Worm (Caenorhabditis elegans) whole organism, L2 larva: ENCODE results near the gene eif-3.B.

Experiments used
- C34F6.9 ChIP-seq: fragments of 150-350 bp; optimal IDR thresholded peaks from 2 replicates; lab custom pipeline; 2014; ENCODE audit warnings: missing biosample characterization, missing genetic modification characterization
- F13H6.1 ChIP-seq: sonication (generic microtip); optimal IDR thresholded peaks from 2 replicates; lab custom pipeline; 2016; ENCODE audit warnings: missing genetic modification characterization, missing compliant biosample characterization
- R02D3.7 ChIP-seq: fragments of 150-350 bp; optimal IDR thresholded peaks from 2 replicates; lab custom pipeline; 2014; ENCODE audit warnings: missing biosample characterization, missing genetic modification characterization
- alr-1 ChIP-seq: fragments of 150-350 bp; optimal IDR thresholded peaks from 2 replicates; lab custom pipeline; 2014; ENCODE audit warnings: missing biosample characterization, missing genetic modification characterization
- ama-1 ChIP-seq: fragments of 150-350 bp; optimal IDR thresholded peaks from 2 replicates; lab custom pipeline; 2018; ENCODE audit warnings: inconsistent platforms
- blmp-1 ChIP-seq: sonication (generic microtip); optimal IDR thresholded peaks from 2 replicates; lab custom pipeline; 2017; ENCODE audit warnings: missing genetic modification characterization, mild to moderate bottlenecking, missing compliant biosample characterization, antibody characterized with exemption, moderate library complexity; ENCODE audit not compliant: insufficient read depth
- ceh-16 ChIP-seq: fragments of 150-350 bp; optimal IDR thresholded peaks from 2 replicates; lab custom pipeline; 2014; ENCODE audit warnings: missing biosample characterization, missing genetic modification characterization
- ceh-82 ChIP-seq: fragments of 150-350 bp; optimal IDR thresholded peaks from 2 replicates; lab custom pipeline; 2014; ENCODE audit warnings: missing biosample characterization, missing genetic modification characterization
- crh-2 ChIP-seq: sonication (generic microtip); optimal IDR thresholded peaks from 2 replicates; lab custom pipeline; 2017; ENCODE audit warnings: missing biosample characterization, missing genetic modification characterization
- egl-27 ChIP-seq: sonication (generic microtip); optimal IDR thresholded peaks from 3 replicates; lab custom pipeline; 2017; ENCODE audit warnings: missing biosample characterization, missing genetic modification reagents, missing genetic modification characterization
- elt-1 ChIP-seq: fragments of 150-350 bp; optimal IDR thresholded peaks from 2 replicates; lab custom pipeline; 2014; ENCODE audit warnings: missing biosample characterization, missing genetic modification characterization
- fos-1 ChIP-seq: fragments of 150-350 bp; optimal IDR thresholded peaks from 2 replicates; lab custom pipeline; 2014; ENCODE audit warnings: missing biosample characterization, missing genetic modification characterization
- gmeb-1 ChIP-seq: fragments of 150-350 bp; optimal IDR thresholded peaks from 2 replicates; lab custom pipeline; 2014; ENCODE audit warnings: missing biosample characterization, missing genetic modification characterization
- lin-11 ChIP-seq: fragments of 150-350 bp; sonication (generic microtip); optimal IDR thresholded peaks from 2 replicates; lab custom pipeline; 2014; ENCODE audit warnings: missing biosample characterization, missing genetic modification characterization, inconsistent platforms, mixed read lengths
- lin-13 ChIP-seq: fragments of 150-350 bp; optimal IDR thresholded peaks from 2 replicates; lab custom pipeline; 2014; ENCODE audit warnings: missing biosample characterization, missing genetic modification reagents, missing genetic modification characterization
- lin-39 ChIP-seq: fragments of 150-350 bp; optimal IDR thresholded peaks from 2 replicates; lab custom pipeline; 2014; ENCODE audit warnings: missing biosample characterization, missing genetic modification reagents, missing genetic modification characterization
- lsy-2 ChIP-seq, 2 experiments: fragments of 150-350 bp in 1 of 2; sonication (generic microtip) in 1 of 2; optimal IDR thresholded peaks; 2 replicates each; lab custom pipeline; 2014 to 2017; ENCODE audit warnings: missing biosample characterization in 2 of 2, missing genetic modification characterization in 2 of 2
- mab-5 ChIP-seq: fragments of 150-350 bp; optimal IDR thresholded peaks from 2 replicates; lab custom pipeline; 2014; ENCODE audit warnings: missing biosample characterization, missing genetic modification characterization
- mbf-1 ChIP-seq: sonication (generic microtip); optimal IDR thresholded peaks from 2 replicates; lab custom pipeline; 2017; ENCODE audit warnings: missing biosample characterization, missing genetic modification characterization
- mdl-1 ChIP-seq, 2 experiments: fragments of 150-350 bp in 1 of 2; sonication (generic microtip) in 1 of 2; optimal IDR thresholded peaks; 2 replicates each; lab custom pipeline; 2017; ENCODE audit warnings: missing biosample characterization in 2 of 2, missing genetic modification characterization in 2 of 2
- nhr-10 ChIP-seq: sonication (generic microtip); optimal IDR thresholded peaks from 2 replicates; lab custom pipeline; 2017; ENCODE audit warnings: missing biosample characterization, missing genetic modification characterization
- nhr-11 ChIP-seq: fragments of 150-350 bp; optimal IDR thresholded peaks from 2 replicates; lab custom pipeline; 2014; ENCODE audit warnings: missing biosample characterization, missing genetic modification characterization
- nhr-12 ChIP-seq: fragments of 150-350 bp; optimal IDR thresholded peaks from 2 replicates; lab custom pipeline; 2014; ENCODE audit warnings: missing biosample characterization, missing genetic modification characterization
- nhr-129 ChIP-seq: fragments of 150-350 bp; optimal IDR thresholded peaks from 2 replicates; lab custom pipeline; 2014; ENCODE audit warnings: missing biosample characterization, missing genetic modification characterization
- nhr-21 ChIP-seq: fragments of 150-350 bp; optimal IDR thresholded peaks from 2 replicates; lab custom pipeline; 2014; ENCODE audit warnings: missing biosample characterization, missing genetic modification characterization
- nhr-23 ChIP-seq: fragments of 150-350 bp; optimal IDR thresholded peaks from 2 replicates; lab custom pipeline; 2014; ENCODE audit warnings: missing biosample characterization, missing genetic modification reagents, missing genetic modification characterization
- nhr-25 ChIP-seq: fragments of 150-350 bp; sonication (generic microtip); optimal IDR thresholded peaks from 3 replicates; lab custom pipeline; 2014; ENCODE audit warnings: missing biosample characterization, missing genetic modification characterization
- nhr-77 ChIP-seq: fragments of 150-350 bp; optimal IDR thresholded peaks from 2 replicates; lab custom pipeline; 2014; ENCODE audit warnings: missing biosample characterization, missing genetic modification characterization
- peb-1 ChIP-seq: fragments of 150-350 bp; optimal IDR thresholded peaks from 2 replicates; lab custom pipeline; 2014; ENCODE audit warnings: missing biosample characterization, missing genetic modification characterization
- sem-4 ChIP-seq: fragments of 150-350 bp; optimal IDR thresholded peaks from 2 replicates; lab custom pipeline; 2014; ENCODE audit warnings: missing biosample characterization, missing genetic modification reagents, missing genetic modification characterization
- skn-1 ChIP-seq: sonication (generic microtip); optimal IDR thresholded peaks from 2 replicates; lab custom pipeline; 2017; ENCODE audit warnings: missing biosample characterization, missing genetic modification characterization
- sma-3 ChIP-seq: sonication (generic microtip); optimal IDR thresholded peaks from 2 replicates; lab custom pipeline; 2016; ENCODE audit warnings: missing genetic modification reagents, missing genetic modification characterization, missing compliant biosample characterization
- sma-9 ChIP-seq, 2 experiments: fragments of 150-350 bp in 1 of 2; sonication (generic microtip) in 1 of 2; optimal IDR thresholded peaks; 2 replicates each; lab custom pipeline; 2014 to 2016; ENCODE audit warnings: missing genetic modification characterization in 2 of 2, mild to moderate bottlenecking in 1 of 2, missing biosample characterization in 1 of 2, missing compliant biosample characterization in 1 of 2, missing genetic modification reagents in 1 of 2, moderate library complexity in 1 of 2
- snpc-4 ChIP-seq: fragments of 150-350 bp; optimal IDR thresholded peaks from 2 replicates; lab custom pipeline; 2014; ENCODE audit warnings: missing biosample characterization, missing genetic modification characterization
- unc-39 ChIP-seq: fragments of 150-350 bp; optimal IDR thresholded peaks from 2 replicates; lab custom pipeline; 2014; ENCODE audit warnings: missing biosample characterization, missing genetic modification characterization
- unc-55 ChIP-seq: fragments of 150-350 bp; sonication (generic microtip); optimal IDR thresholded peaks from 3 replicates; lab custom pipeline; 2014; ENCODE audit warnings: missing biosample characterization, missing genetic modification reagents, missing genetic modification characterization
- ztf-1 ChIP-seq: fragments of 200-800 bp; sonication (Bioruptor generic); conservative IDR thresholded peaks from 2 replicates; pipeline ENCODE4 v1.3.6; 2022; ENCODE audit warnings: missing genetic modification characterization, missing compliant biosample characterization
- ztf-11 ChIP-seq: sonication (generic microtip); optimal IDR thresholded peaks from 2 replicates; lab custom pipeline; 2017; ENCODE audit warnings: missing biosample characterization, missing genetic modification characterization
- ztf-4 ChIP-seq: fragments of 150-350 bp; optimal IDR thresholded peaks from 2 replicates; lab custom pipeline; 2014; ENCODE audit warnings: missing biosample characterization, missing genetic modification characterization

The eif-3.B gene

DNA sequence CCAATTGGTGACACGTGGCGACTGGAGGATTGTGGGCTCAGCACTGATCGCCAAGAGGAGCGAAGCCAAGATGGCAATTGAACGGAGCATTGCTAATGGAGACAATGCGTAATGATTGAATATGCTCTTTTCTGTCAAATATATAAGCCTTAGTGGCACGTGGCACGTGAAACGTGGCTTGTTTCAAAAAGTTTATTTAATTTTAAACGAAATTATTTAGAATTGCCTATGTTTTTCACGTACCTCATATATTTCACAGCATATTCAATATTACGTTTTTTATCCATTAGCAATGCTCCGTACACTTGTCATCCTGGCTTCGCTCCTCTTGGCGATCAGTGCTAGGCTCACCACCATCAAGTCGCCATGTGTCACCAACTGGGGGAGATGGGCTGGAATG, 9.3 kb upstream of the eif-3.B start, which contains the start of gene Y54E2A.9:
Y54E2A.9 (minus strand) TSS at position 101 of the 400 bp plus-strand sequence.
- TF ChIP-seq sem-4: no peak
- no peak for TF ChIP-seq blmp-1 (tag; lab: Kevin White, UChicago)
- TF ChIP-seq ceh-82 (tag; lab: Kevin White, UChicago): no peak
- no peak for TF ChIP-seq ceh-16 (tag; lab: Kevin White, UChicago)
- no peak for TF ChIP-seq nhr-11 (tag; lab: Kevin White, UChicago)
- no peak for TF ChIP-seq ztf-4 (tag; lab: Kevin White, UChicago)
- no peak for TF ChIP-seq ama-1
- no peak for TF ChIP-seq nhr-23
- no peak for TF ChIP-seq lsy-2 (tag; optimal IDR thresholded peaks at IDR 0.05; lab: Kevin White, UChicago)
- TF ChIP-seq elt-1: no peak
- no peak for TF ChIP-seq sma-9 (GFP tag; optimal IDR thresholded peaks at IDR 0.05; lab: Kevin White, UChicago)
- no peak for TF ChIP-seq sma-9 (tag; optimal IDR thresholded peaks at IDR 0.05; lab: Kevin White, UChicago)

- TF ChIP-seq unc-55 (GFP tag; lab: Kevin White, UChicago) (peak; percentile 4), lin-11 (tag; lab: Kevin White, UChicago) (no peak)
These were observed 4.5 kb upstream of the eif-3.B start, which contains the start of gene Y54E2A.10 for ce11 chrII:14790751-14791150. Gene Y54E2A.10 (plus strand): TSS chrII:14791051.

DNA sequence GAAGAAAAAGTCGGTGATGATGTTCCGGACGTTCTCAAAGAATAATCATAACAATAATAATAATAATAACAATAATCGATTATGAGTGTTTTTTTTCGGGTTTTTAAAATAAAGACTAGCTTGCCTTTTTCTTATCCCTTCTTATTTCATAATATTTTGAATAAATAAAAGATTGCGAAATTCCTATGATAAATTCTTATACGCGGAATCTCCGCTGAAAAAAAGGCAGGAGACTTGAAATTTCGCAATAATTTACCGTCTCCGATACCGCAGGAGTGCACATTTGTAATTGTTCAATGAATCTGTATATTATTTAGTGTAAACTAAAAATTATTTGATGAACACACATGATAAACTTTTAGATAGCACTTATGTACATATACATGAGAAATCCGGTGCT, 2.7 kb upstream of the eif-3.B start:
- TF ChIP-seq unc-55 (GFP tag; lab: Kevin White, UChicago): peak; percentile 84
- no peak for TF ChIP-seq elt-1

ce11 chrII:14798047-14798522, 2.9 kb downstream of the eif-3.B start, which contains the start of gene tbc-20:
Gene tbc-20 (plus strand): TSS chrII:14798472.
- TF ChIP-seq unc-55 (GFP tag; lab: Kevin White, UChicago): peak; percentile 51
- TF ChIP-seq peb-1 (tag; lab: Kevin White, UChicago): no peak
- no peak for TF ChIP-seq lin-11 (tag; lab: Kevin White, UChicago)
- TF ChIP-seq sma-9 (GFP tag; optimal IDR thresholded peaks at IDR 0.05; lab: Kevin White, UChicago): peak; percentile 20
- no peak for TF ChIP-seq sma-9 (tag; optimal IDR thresholded peaks at IDR 0.05; lab: Kevin White, UChicago)
- peak; percentile 20 for TF ChIP-seq sma-3 (GFP tag; lab: Kevin White, UChicago)
- peak; percentile 20 for TF ChIP-seq lin-13 (GFP tag; lab: Kevin White, UChicago)
- peak; percentile 18 for TF ChIP-seq sem-4
- peak; percentile 40 for TF ChIP-seq crh-2 (tag; lab: Kevin White, UChicago)
- peak; percentile 16 for TF ChIP-seq gmeb-1
- TF ChIP-seq ztf-11 (tag; lab: Kevin White, UChicago): no peak
- TF ChIP-seq skn-1 (tag; lab: Kevin White, UChicago): no peak
- TF ChIP-seq ztf-4 (tag; lab: Kevin White, UChicago): no peak
- TF ChIP-seq R02D3.7: no peak
- peak in 1 of 2 experiments; percentile 54 for TF ChIP-seq lsy-2 (tag; optimal IDR thresholded peaks at IDR 0.05; lab: Kevin White, UChicago)
- peak; percentile 44 for TF ChIP-seq C34F6.9 (tag; lab: Kevin White, UChicago)
- peak; percentile 25 for TF ChIP-seq nhr-77
- peak; percentile 29 for TF ChIP-seq nhr-25 (tag; lab: Kevin White, UChicago)

DNA sequence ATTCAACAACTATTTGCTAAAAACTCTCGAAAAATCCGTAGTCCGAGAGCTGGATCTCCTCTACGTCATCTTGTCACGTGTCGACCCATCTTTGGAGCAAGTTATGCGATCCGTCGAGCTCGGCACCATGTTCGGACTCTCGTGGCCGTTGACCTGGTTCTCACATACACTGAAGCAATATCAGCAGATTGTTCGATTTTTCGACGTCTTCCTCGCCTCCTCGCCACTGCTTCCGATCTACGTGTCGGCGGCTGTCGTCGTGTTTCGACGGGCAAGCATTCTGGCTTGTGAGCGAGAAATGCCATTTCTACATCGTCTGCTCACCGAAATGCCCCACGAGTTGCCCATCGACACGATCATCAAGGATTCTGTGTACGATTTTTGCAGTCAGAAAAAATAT, 4.2 kb downstream of the eif-3.B start:
- TF ChIP-seq nhr-21 (tag; lab: Kevin White, UChicago) (no peak), mbf-1 (tag; lab: Kevin White, UChicago) (no peak), unc-39 (no peak), elt-1 (no peak), sma-9 (GFP tag; optimal IDR thresholded peaks at IDR 0.05; lab: Kevin White, UChicago) (no peak), sma-9 (tag; optimal IDR thresholded peaks at IDR 0.05; lab: Kevin White, UChicago) (no peak)
- TF ChIP-seq, all 48 proteins: peak for 0

ce11 chrII:14801086-14801531, 5.9 kb downstream of the eif-3.B start:
- TF ChIP-seq nhr-12 (tag; lab: Kevin White, UChicago) (no peak), nhr-10 (no peak), sma-3 (GFP tag; lab: Kevin White, UChicago) (peak; percentile 6), snpc-4 (tag; lab: Kevin White, UChicago) (peak; percentile 97), lin-11 (tag; lab: Kevin White, UChicago) (peak; percentile 48), lin-39 (tag; lab: Kevin White, UChicago) (no peak), ama-1 (peak; percentile 36), ceh-82 (tag; lab: Kevin White, UChicago) (no peak), nhr-11 (tag; lab: Kevin White, UChicago) (no peak), ztf-11 (tag; lab: Kevin White, UChicago) (no peak), sma-9 (GFP tag; optimal IDR thresholded peaks at IDR 0.05; lab: Kevin White, UChicago) (peak; percentile 48), sma-9 (tag; optimal IDR thresholded peaks at IDR 0.05; lab: Kevin White, UChicago) (no peak), mbf-1 (tag; lab: Kevin White, UChicago) (no peak), sem-4 (peak; percentile 57), alr-1 (tag; lab: Kevin White, UChicago) (no peak), nhr-129 (no peak), F13H6.1 (tag; lab: Kevin White, UChicago) (peak; percentile 22), unc-39 (no peak), egl-27 (tag; lab: Kevin White, UChicago) (no peak), lsy-2 (tag; optimal IDR thresholded peaks at IDR 0.05; lab: Kevin White, UChicago) (peak in 1 of 2 experiments; percentile 63), nhr-23 (no peak), mab-5 (tag; lab: Kevin White, UChicago) (no peak), ztf-1 (no peak), fos-1 (tag; lab: Kevin White, UChicago) (peak; percentile 11), ceh-16 (tag; lab: Kevin White, UChicago) (no peak), mdl-1 (tag; optimal IDR thresholded peaks at IDR 0.05; lab: Kevin White, UChicago) (no peak)
